Fruit fly (Drosophila melanogaster): ENCODE data around the gene CG4995.

The CG4995 gene

DNA sequence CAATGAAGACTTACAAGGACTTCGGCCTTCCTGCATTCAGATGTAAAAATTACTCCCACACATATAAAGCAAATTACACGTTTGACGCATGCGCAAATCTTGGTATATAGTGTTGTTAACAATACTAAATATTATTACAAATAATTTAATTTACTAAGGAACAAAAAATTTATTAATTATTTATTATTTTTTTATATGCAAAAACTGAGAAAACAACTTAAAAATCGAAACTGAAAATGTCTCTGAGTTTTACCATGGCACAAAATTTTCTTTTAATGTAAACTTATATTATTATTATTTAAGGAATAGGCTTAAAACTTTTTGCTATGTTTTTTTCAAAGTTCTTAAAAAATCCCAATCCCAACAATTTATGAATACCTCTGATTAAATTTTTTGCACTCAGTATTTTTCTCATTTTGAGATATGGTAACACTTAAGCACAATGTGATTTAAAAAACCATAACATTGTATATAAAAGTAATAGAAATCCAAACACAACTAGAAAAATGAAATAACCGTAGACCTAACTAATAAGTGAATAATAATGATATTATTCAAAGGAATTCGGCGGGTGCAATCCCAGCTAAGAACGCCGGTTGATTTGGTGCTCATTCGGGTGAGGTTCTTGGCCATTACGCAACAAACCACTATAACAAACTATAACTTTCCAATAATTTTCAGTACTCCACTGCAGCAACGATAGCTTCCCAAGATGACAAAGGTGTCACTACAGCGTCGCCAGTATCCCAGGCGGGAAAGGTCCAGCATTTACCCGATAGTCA lies 9.0 kb downstream of the CG4995 start, which contains the start of the genes Schip1 and Cox10 (continued):
- TF ChIP-seq Nf-YB (GFP tag; optimal IDR thresholded peaks at IDR 0.05): peak; percentile 6
- TF ChIP-seq kah (GFP tag; optimal IDR thresholded peaks at IDR 0.05): no peak
- no peak for TF ChIP-seq CG18476 (GFP tag; optimal IDR thresholded peaks at IDR 0.05)
- TF ChIP-seq Dip3 (GFP tag; optimal IDR thresholded peaks at IDR 0.05): no peak
- peak; percentile 53 for TF ChIP-seq D19A (tag; optimal IDR thresholded peaks at IDR 0.05)
- no peak for TF ChIP-seq z (GFP tag; IDR thresholded peaks at IDR 0.05)
- no peak for TF ChIP-seq wor (GFP tag; IDR thresholded peaks at IDR 0.05)
- peak; percentile 27 for TF ChIP-seq CG8388 (GFP tag; optimal IDR thresholded peaks at IDR 0.05)
- TF ChIP-seq Abd-B (GFP tag; optimal IDR thresholded peaks at IDR 0.05): no peak
- peak; percentile 12 for TF ChIP-seq CG17359 (tag; optimal IDR thresholded peaks at IDR 0.05)
- no peak for TF ChIP-seq corto (GFP tag; optimal IDR thresholded peaks at IDR 0.05)
- peak; percentile 59 for TF ChIP-seq gfzf (GFP tag; optimal IDR thresholded peaks at IDR 0.05)
- no peak for TF ChIP-seq CG6854 (GFP tag; optimal IDR thresholded peaks at IDR 0.05)
- peak; percentile 69 for TF ChIP-seq gem (tag; optimal IDR thresholded peaks at IDR 0.05)
- peak; percentile 21 for TF ChIP-seq stwl (tag; optimal IDR thresholded peaks at IDR 0.05)
- peak; percentile 56 for TF ChIP-seq CoRest (tag; optimal IDR thresholded peaks at IDR 0.05)
- TF ChIP-seq CG8924 (tag; optimal IDR thresholded peaks at IDR 0.05): peak; percentile 70
- peak; percentile 52 for TF ChIP-seq trem (tag; optimal IDR thresholded peaks at IDR 0.05)
- peak; percentile 19 for TF ChIP-seq HmgZ (tag; optimal IDR thresholded peaks at IDR 0.05)
- no peak for TF ChIP-seq Atf3 (GFP tag; optimal IDR thresholded peaks at IDR 0.05)
- no peak for TF ChIP-seq onecut (GFP tag; IDR thresholded peaks at IDR 0.05)
- peak; percentile 14 for TF ChIP-seq CG9797 (GFP tag; optimal IDR thresholded peaks at IDR 0.05)
- peak; percentile 18 for TF ChIP-seq nmo (GFP tag; optimal IDR thresholded peaks at IDR 0.05)
- TF ChIP-seq dati (GFP tag; IDR thresholded peaks at IDR 0.05): no peak
- TF ChIP-seq row (GFP tag; IDR thresholded peaks at IDR 0.05): peak; percentile 62
- TF ChIP-seq klu (GFP tag; IDR thresholded peaks at IDR 0.05): no peak
- no peak for TF ChIP-seq slp2 (GFP tag; optimal IDR thresholded peaks at IDR 0.05)
- TF ChIP-seq Hr3 (GFP tag; optimal IDR thresholded peaks at IDR 0.05): peak; percentile 2
- TF ChIP-seq chm (GFP tag; IDR thresholded peaks at IDR 0.05): no peak

DNA sequence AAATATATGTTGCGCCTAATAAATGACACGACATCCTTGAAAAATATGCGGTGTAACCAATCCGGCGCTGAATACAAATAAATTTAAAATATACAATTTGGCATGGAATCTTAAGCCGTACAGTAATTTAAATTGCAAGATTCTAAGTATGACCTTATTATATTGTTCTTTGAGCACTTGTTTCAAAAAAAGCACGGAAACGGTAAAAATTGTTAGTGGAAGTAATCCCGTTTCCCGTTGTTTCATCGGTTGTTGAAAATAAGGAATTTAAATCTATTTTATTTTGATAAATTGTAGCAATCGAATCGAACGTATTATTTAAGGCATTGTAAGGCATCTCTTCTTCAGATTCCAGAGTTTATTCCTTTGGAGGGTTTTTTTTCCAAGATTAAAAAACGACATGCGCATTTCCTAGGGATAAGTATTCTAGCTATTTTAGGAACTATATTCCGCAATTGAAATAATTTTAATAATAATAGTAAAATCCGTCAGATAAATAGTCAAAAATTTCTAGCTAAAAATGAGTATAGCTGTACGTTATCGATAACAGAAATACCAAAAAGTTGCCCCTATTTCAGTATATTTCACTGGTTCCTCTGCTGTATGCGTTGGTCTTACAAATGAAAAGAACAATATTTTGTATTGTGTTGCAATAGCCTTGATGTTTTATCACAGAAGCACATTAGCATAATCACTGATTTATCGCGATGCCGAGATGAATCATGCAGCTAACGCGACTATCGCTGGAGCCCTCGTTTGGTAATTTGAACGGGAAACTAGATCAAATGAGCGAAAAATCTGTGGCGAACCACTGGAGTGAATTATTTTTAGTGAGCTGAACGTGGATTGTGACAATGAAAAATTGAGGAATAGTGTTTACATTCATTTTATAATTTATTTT lies 11.1 kb downstream of the CG4995 start, which contains the start of gene GATAd:
GATAd (plus strand) TSS at position 644 of the 901 bp plus-strand sequence.
- TF ChIP-seq Usf (GFP tag; optimal IDR thresholded peaks at IDR 0.05) (no peak), D19B (GFP tag; optimal IDR thresholded peaks at IDR 0.05) (no peak), ttk (GFP tag; IDR thresholded peaks at IDR 0.05) (no peak), Bteb2 (GFP tag; optimal IDR thresholded peaks at IDR 0.05) (no peak), en (GFP tag; optimal IDR thresholded peaks at IDR 0.05) (no peak), unpg (GFP tag; optimal IDR thresholded peaks at IDR 0.05) (no peak), CG1603 (tag; optimal IDR thresholded peaks at IDR 0.05) (peak; percentile 94), Chrac-16 (GFP tag; optimal IDR thresholded peaks at IDR 0.05) (no peak), Xbp1 (GFP tag; optimal IDR thresholded peaks at IDR 0.05) (no peak), az2 (GFP tag; optimal IDR thresholded peaks at IDR 0.05) (no peak), CG32767 (GFP tag; IDR thresholded peaks at IDR 0.05) (no peak), Rx (GFP tag; IDR thresholded peaks at IDR 0.05) (no peak), B-H2 (GFP tag; optimal IDR thresholded peaks at IDR 0.05) (no peak), CG18764 (GFP tag; optimal IDR thresholded peaks at IDR 0.05) (no peak), gfzf (GFP tag; optimal IDR thresholded peaks at IDR 0.05) (peak; percentile 58), Lpt (GFP tag; optimal IDR thresholded peaks at IDR 0.05) (no peak), Opbp (GFP tag; IDR thresholded peaks at IDR 0.05; ENCODE audit: partially characterized antibody) (no peak), CG9932 (GFP tag; IDR thresholded peaks at IDR 0.05) (0 out of 2 replicates have a peak, but pooled peaks have one; percentile 26), CG10565 (GFP tag; optimal IDR thresholded peaks at IDR 0.05) (no peak), Hr3 (GFP tag; optimal IDR thresholded peaks at IDR 0.05) (peak; percentile 12), BEAF-32 (GFP tag; optimal IDR thresholded peaks at IDR 0.05) (peak; percentile 45)
